Worm (Caenorhabditis elegans) whole organism, L3 larva: ENCODE measurements around the gene C55A6.3.
A peak's percentile ranks its signal among the peaks of the same experiment; 100 is the strongest.

ENCODE experiments used
- aly-2 ChIP-seq: fragments of 150-350 bp; optimal IDR thresholded peaks from 2 replicates; lab custom pipeline; 2014; ENCODE audit warnings: missing biosample characterization, missing genetic modification characterization
- ama-1 ChIP-seq: fragments of 150-350 bp; optimal IDR thresholded peaks from 2 replicates; lab custom pipeline; 2018
- jun-1 ChIP-seq: fragments of 150-350 bp; optimal IDR thresholded peaks from 2 replicates; lab custom pipeline; 2014; ENCODE audit warnings: missing biosample characterization, missing genetic modification reagents, missing genetic modification characterization
- mml-1 ChIP-seq: fragments of 150-350 bp; sonication (generic microtip); optimal IDR thresholded peaks from 3 replicates; lab custom pipeline; 2014; ENCODE audit warnings: missing biosample characterization, missing genetic modification characterization
- pha-4 ChIP-seq: fragments of 150-350 bp; optimal IDR thresholded peaks from 2 replicates; lab custom pipeline; 2014; ENCODE audit warnings: missing biosample characterization, missing genetic modification reagents, missing genetic modification characterization

ce11 chrV:11513432-11513831 is at the start of gene C55A6.3:
- TF ChIP-seq ama-1 (lab: Kevin White, UChicago) = no peak
- no peak for TF ChIP-seq aly-2 (tag; lab: Kevin White, UChicago)
- TF ChIP-seq pha-4 (tag; lab: Kevin White, UChicago) = peak; percentile 41
- no peak for TF ChIP-seq jun-1 (tag; lab: Kevin White, UChicago)
- no peak for TF ChIP-seq mml-1 (tag; lab: Kevin White, UChicago)
